Worm (Caenorhabditis elegans) whole organism, L3 larva: ENCODE data around the gene ZK512.8.
A peak's percentile ranks its signal among the peaks of the same experiment; 100 is the strongest.

Source experiments
- ceh-28 ChIP-seq: fragments of 150-350 bp; optimal IDR thresholded peaks from 2 replicates; lab custom pipeline; 2014; ENCODE audit warnings: missing biosample characterization, missing genetic modification reagents, missing genetic modification characterization
- ceh-82 ChIP-seq: fragments of 150-350 bp; optimal IDR thresholded peaks from 2 replicates; lab custom pipeline; 2014; ENCODE audit warnings: missing biosample characterization, missing genetic modification characterization
- daf-12 ChIP-seq: fragments of 150-350 bp; optimal IDR thresholded peaks from 2 replicates; lab custom pipeline; 2014; ENCODE audit warnings: missing biosample characterization, missing genetic modification reagents, missing genetic modification characterization
- elt-1 ChIP-seq: fragments of 150-350 bp; optimal IDR thresholded peaks from 2 replicates; lab custom pipeline; 2014; ENCODE audit warnings: missing biosample characterization, missing genetic modification characterization
- eor-1 ChIP-seq, 2 experiments: fragments of 150-350 bp; optimal IDR thresholded peaks; 2 replicates each; lab custom pipeline; 2014 to 2018; ENCODE audit warnings: missing biosample characterization in 2 of 2, missing genetic modification characterization in 2 of 2
- fkh-10 ChIP-seq: sonication (generic microtip); optimal IDR thresholded peaks from 2 replicates; lab custom pipeline; 2017; ENCODE audit warnings: missing biosample characterization, missing genetic modification reagents, missing genetic modification characterization
- hmg-11 ChIP-seq: sonication (generic microtip); optimal IDR thresholded peaks from 2 replicates; lab custom pipeline; 2016; ENCODE audit warnings: missing genetic modification characterization, missing compliant biosample characterization
- jun-1 ChIP-seq: fragments of 150-350 bp; optimal IDR thresholded peaks from 2 replicates; lab custom pipeline; 2014; ENCODE audit warnings: missing biosample characterization, missing genetic modification reagents, missing genetic modification characterization
- lin-15B ChIP-seq: fragments of 150-350 bp; optimal IDR thresholded peaks from 2 replicates; lab custom pipeline; 2014; ENCODE audit warnings: missing biosample characterization, missing genetic modification characterization
- lin-39 ChIP-seq: fragments of 150-350 bp; optimal IDR thresholded peaks from 2 replicates; lab custom pipeline; 2018; ENCODE audit warnings: missing biosample characterization, missing genetic modification reagents, missing genetic modification characterization
- lsy-12 ChIP-seq: sonication (generic microtip); optimal IDR thresholded peaks from 2 replicates; lab custom pipeline; 2016; ENCODE audit warnings: mild to moderate bottlenecking, missing genetic modification characterization, missing compliant biosample characterization
- nfya-1 ChIP-seq: sonication (generic microtip); optimal IDR thresholded peaks from 2 replicates; lab custom pipeline; 2017; ENCODE audit warnings: missing genetic modification characterization, mild to moderate bottlenecking, missing compliant biosample characterization, antibody characterized with exemption, moderate library complexity; ENCODE audit not compliant: insufficient read depth
- nhr-25 ChIP-seq: sonication (generic microtip); optimal IDR thresholded peaks from 2 replicates; lab custom pipeline; 2017; ENCODE audit warnings: missing biosample characterization, missing genetic modification characterization
- nhr-43 ChIP-seq: sonication (generic microtip); optimal IDR thresholded peaks from 2 replicates; lab custom pipeline; 2016; ENCODE audit warnings: mild to moderate bottlenecking, missing genetic modification characterization, missing compliant biosample characterization; ENCODE audit not compliant: poor library complexity, severe bottlenecking
- nhr-67 ChIP-seq: fragments of 150-350 bp; optimal IDR thresholded peaks from 2 replicates; lab custom pipeline; 2014; ENCODE audit warnings: missing biosample characterization, missing genetic modification characterization
- nhr-77 ChIP-seq: fragments of 150-350 bp; optimal IDR thresholded peaks from 2 replicates; lab custom pipeline; 2014; ENCODE audit warnings: missing biosample characterization, missing genetic modification characterization
- pha-4 ChIP-seq: fragments of 150-350 bp; optimal IDR thresholded peaks from 2 replicates; lab custom pipeline; 2014; ENCODE audit warnings: missing biosample characterization, missing genetic modification reagents, missing genetic modification characterization
- skn-1 ChIP-seq: fragments of 150-350 bp; optimal IDR thresholded peaks from 2 replicates; lab custom pipeline; 2014; ENCODE audit warnings: missing biosample characterization, missing genetic modification characterization
- unc-62 ChIP-seq: fragments of 150-350 bp; sonication (generic microtip); optimal IDR thresholded peaks from 4 replicates; lab custom pipeline; 2014; ENCODE audit warnings: missing biosample characterization, missing genetic modification reagents, missing genetic modification characterization
- zag-1 ChIP-seq: fragments of 150-350 bp; optimal IDR thresholded peaks from 2 replicates; lab custom pipeline; 2014; ENCODE audit warnings: missing biosample characterization, missing genetic modification characterization
- ztf-4 ChIP-seq: fragments of 150-350 bp; optimal IDR thresholded peaks from 2 replicates; lab custom pipeline; 2014; ENCODE audit warnings: missing biosample characterization, missing genetic modification characterization

Gene ZK512.8

ce11 chrIII:9185722-9186121 lies 39.9 kb downstream of the ZK512.8 start, which contains the start of gene ZC84.7:
ZC84.7 (plus strand) TSS chrIII:9186022.
- TF ChIP-seq elt-1 (tag; lab: Kevin White, UChicago) (no peak), jun-1 (tag; lab: Kevin White, UChicago) (no peak), eor-1 (tag; optimal IDR thresholded peaks at IDR 0.05; lab: Kevin White, UChicago) (no peak), nhr-77 (no peak), ceh-82 (tag; lab: Kevin White, UChicago) (no peak), nhr-25 (tag; lab: Kevin White, UChicago) (no peak), nfya-1 (tag; lab: Kevin White, UChicago) (no peak), hmg-11 (no peak), pha-4 (tag; lab: Kevin White, UChicago) (no peak), ztf-4 (tag; lab: Kevin White, UChicago) (no peak), nhr-43 (no peak), daf-12 (tag; lab: Kevin White, UChicago) (no peak)
- TF ChIP-seq, all 47 proteins: peak for 0

- no peak for TF ChIP-seq nhr-77
- TF ChIP-seq fkh-10 (GFP tag; lab: Kevin White, UChicago) = peak; percentile 15
- peak; percentile 63 for TF ChIP-seq nfya-1 (tag; lab: Kevin White, UChicago)
- peak; percentile 7 for TF ChIP-seq lsy-12
- TF ChIP-seq ceh-28 = no peak
- no peak for TF ChIP-seq nhr-67
- TF ChIP-seq lin-39 (tag; lab: Kevin White, UChicago) = peak; percentile 43
- no peak for TF ChIP-seq zag-1
- TF ChIP-seq ztf-4 (tag; lab: Kevin White, UChicago) = no peak
- TF ChIP-seq skn-1 (tag; lab: Kevin White, UChicago) = peak; percentile 13
- no peak for TF ChIP-seq unc-62
- peak; percentile 40 for TF ChIP-seq lin-15B (tag; lab: Kevin White, UChicago)
Measured at ce11 chrIII:9191091-9191490, 45.2 kb downstream of the ZK512.8 start, which contains the start of gene cls-3. cls-3 (minus strand) TSS chrIII:9191109.
